Worm (Caenorhabditis elegans): Measurements from ENCODE around the gene T04G9.6.

T04G9.6 gene

ce11 chrX:784853-785252, at the start of gene T04G9.6:
T04G9.6 (minus strand) TSS chrX:784953.
- TF ChIP-seq med-1 (GFP tag; optimal IDR thresholded peaks at IDR 0.05; ENCODE audit: insufficient read depth) (no peak), ref-1 (GFP tag; conservative IDR thresholded peaks at IDR 0.05) (no peak), ztf-29 (GFP tag; IDR thresholded peaks at IDR 0.05) (no peak), flt-1 (GFP tag; IDR thresholded peaks at IDR 0.05) (no peak), T22C8.4 (GFP tag; IDR thresholded peaks at IDR 0.05) (no peak), klf-2 (GFP tag; conservative IDR thresholded peaks at IDR 0.05) (no peak), ztf-23 (GFP tag; IDR thresholded peaks at IDR 0.05) (no peak), tab-1 (GFP tag; IDR thresholded peaks at IDR 0.05) (no peak), cog-1 (tag; optimal IDR thresholded peaks at IDR 0.05) (no peak)

ce11 chrX:834478-834877, 49.7 kb upstream of the T04G9.6 start, which contains the start of gene F39H12.1:
F39H12.1 (plus strand) TSS chrX:834778.
- TF ChIP-seq ztf-23 (GFP tag; IDR thresholded peaks at IDR 0.05) (no peak), klf-2 (GFP tag; conservative IDR thresholded peaks at IDR 0.05) (no peak), med-1 (GFP tag; optimal IDR thresholded peaks at IDR 0.05; ENCODE audit: insufficient read depth) (no peak), tab-1 (GFP tag; IDR thresholded peaks at IDR 0.05) (no peak), cog-1 (tag; optimal IDR thresholded peaks at IDR 0.05) (no peak), T22C8.4 (GFP tag; IDR thresholded peaks at IDR 0.05) (no peak), ztf-29 (GFP tag; IDR thresholded peaks at IDR 0.05) (no peak), flt-1 (GFP tag; IDR thresholded peaks at IDR 0.05) (no peak), ref-1 (GFP tag; conservative IDR thresholded peaks at IDR 0.05) (no peak)

ce11 chrX:830185-830584, 45.4 kb upstream of the T04G9.6 start:
- no peak for TF ChIP-seq tab-1 (GFP tag; IDR thresholded peaks at IDR 0.05)
- no peak for TF ChIP-seq ztf-23 (GFP tag; IDR thresholded peaks at IDR 0.05)
- TF ChIP-seq ztf-29 (GFP tag; IDR thresholded peaks at IDR 0.05), result no peak
- no peak for TF ChIP-seq med-1 (GFP tag; optimal IDR thresholded peaks at IDR 0.05; ENCODE audit: insufficient read depth)
- no peak for TF ChIP-seq T22C8.4 (GFP tag; IDR thresholded peaks at IDR 0.05)
- no peak for TF ChIP-seq flt-1 (GFP tag; IDR thresholded peaks at IDR 0.05)
- no peak for TF ChIP-seq ref-1 (GFP tag; conservative IDR thresholded peaks at IDR 0.05)
- no peak for TF ChIP-seq klf-2 (GFP tag; conservative IDR thresholded peaks at IDR 0.05)
- TF ChIP-seq cog-1 (tag; optimal IDR thresholded peaks at IDR 0.05), result no peak

- no peak for TF ChIP-seq klf-2 (GFP tag; conservative IDR thresholded peaks at IDR 0.05)
- TF ChIP-seq tab-1 (GFP tag; IDR thresholded peaks at IDR 0.05), result no peak
- no peak for TF ChIP-seq ztf-23 (GFP tag; IDR thresholded peaks at IDR 0.05)
- TF ChIP-seq flt-1 (GFP tag; IDR thresholded peaks at IDR 0.05), result no peak
- TF ChIP-seq T22C8.4 (GFP tag; IDR thresholded peaks at IDR 0.05), result no peak
- TF ChIP-seq ref-1 (GFP tag; conservative IDR thresholded peaks at IDR 0.05), result no peak
- TF ChIP-seq ztf-29 (GFP tag; IDR thresholded peaks at IDR 0.05), result no peak
- no peak for TF ChIP-seq cog-1 (tag; optimal IDR thresholded peaks at IDR 0.05)
- TF ChIP-seq med-1 (GFP tag; optimal IDR thresholded peaks at IDR 0.05; ENCODE audit: insufficient read depth), result no peak
Observed at ce11 chrX:828603-829002, 43.9 kb upstream of the T04G9.6 start, which contains the start of gene wdr-54. wdr-54 (plus strand) TSS chrX:828903.

- TF ChIP-seq cog-1 (tag; optimal IDR thresholded peaks at IDR 0.05) (peak; percentile 52), tab-1 (GFP tag; IDR thresholded peaks at IDR 0.05) (no peak)
Observed at ce11 chrX:827502-827901, 42.7 kb upstream of the T04G9.6 start.

- TF ChIP-seq ref-1 (GFP tag; conservative IDR thresholded peaks at IDR 0.05) (no peak), ztf-23 (GFP tag; IDR thresholded peaks at IDR 0.05) (no peak), flt-1 (GFP tag; IDR thresholded peaks at IDR 0.05) (no peak), T22C8.4 (GFP tag; IDR thresholded peaks at IDR 0.05) (peak; percentile 67), med-1 (GFP tag; optimal IDR thresholded peaks at IDR 0.05; ENCODE audit: insufficient read depth) (no peak), klf-2 (GFP tag; conservative IDR thresholded peaks at IDR 0.05) (no peak), tab-1 (GFP tag; IDR thresholded peaks at IDR 0.05) (no peak)
Observed at ce11 chrX:825924-826323, 41.2 kb upstream of the T04G9.6 start.

ce11 chrX:825375-825774, 40.6 kb upstream of the T04G9.6 start, which contains the start of gene daf-3:
daf-3 (minus strand) TSS chrX:825475.
- no peak for TF ChIP-seq tab-1 (GFP tag; IDR thresholded peaks at IDR 0.05)
- TF ChIP-seq T22C8.4 (GFP tag; IDR thresholded peaks at IDR 0.05), result no peak
- TF ChIP-seq med-1 (GFP tag; optimal IDR thresholded peaks at IDR 0.05; ENCODE audit: insufficient read depth), result no peak
- no peak for TF ChIP-seq ztf-23 (GFP tag; IDR thresholded peaks at IDR 0.05)
- no peak for TF ChIP-seq ref-1 (GFP tag; conservative IDR thresholded peaks at IDR 0.05)
- TF ChIP-seq flt-1 (GFP tag; IDR thresholded peaks at IDR 0.05), result no peak
- TF ChIP-seq ztf-29 (GFP tag; IDR thresholded peaks at IDR 0.05), result no peak
- no peak for TF ChIP-seq cog-1 (tag; optimal IDR thresholded peaks at IDR 0.05)
- TF ChIP-seq klf-2 (GFP tag; conservative IDR thresholded peaks at IDR 0.05), result no peak

ce11 chrX:823736-824135, 39.0 kb upstream of the T04G9.6 start:
- TF ChIP-seq ztf-29 (GFP tag; IDR thresholded peaks at IDR 0.05), result no peak
- no peak for TF ChIP-seq ref-1 (GFP tag; conservative IDR thresholded peaks at IDR 0.05)

- TF ChIP-seq ztf-23 (GFP tag; IDR thresholded peaks at IDR 0.05) (no peak), flt-1 (GFP tag; IDR thresholded peaks at IDR 0.05) (no peak), med-1 (GFP tag; optimal IDR thresholded peaks at IDR 0.05; ENCODE audit: insufficient read depth) (no peak), T22C8.4 (GFP tag; IDR thresholded peaks at IDR 0.05) (no peak), klf-2 (GFP tag; conservative IDR thresholded peaks at IDR 0.05) (no peak), ref-1 (GFP tag; conservative IDR thresholded peaks at IDR 0.05) (no peak), tab-1 (GFP tag; IDR thresholded peaks at IDR 0.05) (no peak), ztf-29 (GFP tag; IDR thresholded peaks at IDR 0.05) (no peak), cog-1 (tag; optimal IDR thresholded peaks at IDR 0.05) (no peak)
Observed at ce11 chrX:817984-818383, 33.2 kb upstream of the T04G9.6 start.

- TF ChIP-seq flt-1 (GFP tag; IDR thresholded peaks at IDR 0.05) (no peak), cog-1 (tag; optimal IDR thresholded peaks at IDR 0.05) (no peak), ztf-23 (GFP tag; IDR thresholded peaks at IDR 0.05) (no peak), med-1 (GFP tag; optimal IDR thresholded peaks at IDR 0.05; ENCODE audit: insufficient read depth) (no peak), ref-1 (GFP tag; conservative IDR thresholded peaks at IDR 0.05) (no peak), ztf-29 (GFP tag; IDR thresholded peaks at IDR 0.05) (no peak), klf-2 (GFP tag; conservative IDR thresholded peaks at IDR 0.05) (no peak), tab-1 (GFP tag; IDR thresholded peaks at IDR 0.05) (no peak), T22C8.4 (GFP tag; IDR thresholded peaks at IDR 0.05) (no peak)
Observed at ce11 chrX:815929-816328, 31.2 kb upstream of the T04G9.6 start, which contains the start of gene ifd-2. ifd-2 (minus strand) TSS chrX:815929.

Data from whole organism, midembryonic.